Worm (Caenorhabditis elegans) whole organism, L4 larva: Measurements from ENCODE around the gene srt-45.

Experiments used
- D1046.2 ChIP-seq: fragments of 200-800 bp; sonication (Bioruptor generic); IDR thresholded peaks from 2 replicates; pipeline ENCODE4 v1.3.6; 2022; ENCODE audit warnings: missing genetic modification characterization, missing compliant biosample characterization
- aha-1 ChIP-seq: fragments of 150-350 bp; peaks from one replicate; lab custom pipeline; 2014; ENCODE audit warnings: missing biosample characterization, missing genetic modification characterization
- ceh-44 ChIP-seq: fragments of 200-800 bp; sonication (Bioruptor generic); IDR thresholded peaks from 2 replicates; pipeline ENCODE4 v1.3.6; 2022; ENCODE audit warnings: missing genetic modification reagents, missing genetic modification characterization, missing compliant biosample characterization
- daf-16 ChIP-seq, 3 experiments: sonication (generic microtip); optimal IDR thresholded peaks; 2 replicates each; lab custom pipeline; 2016 to 2017; ENCODE audit warnings: missing genetic modification characterization in 3 of 3, missing genetic modification reagents in 3 of 3, mild to moderate bottlenecking in 2 of 3, missing compliant biosample characterization in 2 of 3, missing biosample characterization in 1 of 3, moderate library complexity in 1 of 3
- dmd-6 ChIP-seq: fragments of 200-800 bp; sonication (Bioruptor generic); IDR thresholded peaks from 2 replicates; pipeline ENCODE4 v1.3.6; 2022; ENCODE audit warnings: missing genetic modification reagents, missing genetic modification characterization, missing compliant biosample characterization
- hif-1 ChIP-seq, 2 experiments: sonication (generic microtip); optimal IDR thresholded peaks; 2 replicates each; lab custom pipeline; 2016 to 2017; ENCODE audit warnings: missing compliant biosample characterization in 2 of 2, missing genetic modification characterization in 2 of 2, missing genetic modification reagents in 2 of 2, missing genotype in 2 of 2, mild to moderate bottlenecking in 1 of 2
- lin-29 ChIP-seq: fragments of 200-800 bp; sonication (Bioruptor generic); IDR thresholded peaks from 2 replicates; pipeline ENCODE4 v1.3.6; 2022; ENCODE audit warnings: missing genetic modification reagents, missing genetic modification characterization, missing compliant biosample characterization
- madf-5 ChIP-seq, 2 experiments: fragments of 200-800 bp; sonication (Bioruptor generic); IDR thresholded peaks; 2 replicates each; pipeline ENCODE4 v1.3.6; 2022; ENCODE audit warnings: missing compliant biosample characterization in 2 of 2, missing genetic modification characterization in 2 of 2
- nhr-102 ChIP-seq: sonication (generic microtip); optimal IDR thresholded peaks from 2 replicates; lab custom pipeline; 2016; ENCODE audit warnings: mild to moderate bottlenecking, missing genetic modification characterization, moderate library complexity, missing compliant biosample characterization
- nhr-41 ChIP-seq: fragments of 200-800 bp; sonication (Bioruptor generic); IDR thresholded peaks from 2 replicates; pipeline ENCODE4 v1.3.6; 2022; ENCODE audit warnings: missing genetic modification reagents, missing genetic modification characterization, missing compliant biosample characterization
- pha-4 ChIP-seq, 2 experiments: fragments of 150-350 bp in 1 of 2; fragments of 200-800 bp in 1 of 2; sonication (Bioruptor generic) in 1 of 2; IDR thresholded peaks in 1 of 2; optimal IDR thresholded peaks in 1 of 2; 2 replicates each; pipeline versions ENCODE4 v1.3.6 to Lab custom; 2014 to 2022; ENCODE audit warnings: missing genetic modification characterization in 2 of 2, missing genetic modification reagents in 2 of 2, missing biosample characterization in 1 of 2, missing compliant biosample characterization in 1 of 2
- php-3 ChIP-seq: fragments of 200-800 bp; sonication (Bioruptor generic); IDR thresholded peaks from 2 replicates; pipeline ENCODE4 v1.3.6; 2022; ENCODE audit warnings: missing genetic modification reagents, missing genetic modification characterization, missing compliant biosample characterization
- pqm-1 ChIP-seq: sonication (generic microtip); optimal IDR thresholded peaks from 2 replicates; lab custom pipeline; 2017; ENCODE audit warnings: missing biosample characterization, missing genetic modification characterization
- set-16 ChIP-seq: fragments of 200-800 bp; sonication (Bioruptor generic); IDR thresholded peaks from 2 replicates; pipeline ENCODE4 v1.3.6; 2022; ENCODE audit warnings: missing genetic modification reagents, missing genetic modification characterization, missing compliant biosample characterization
- unc-130 ChIP-seq: sonication (generic microtip); optimal IDR thresholded peaks from 2 replicates; lab custom pipeline; 2016; ENCODE audit warnings: missing genetic modification reagents, missing genetic modification characterization, missing compliant biosample characterization
- unc-62 ChIP-seq, 3 experiments: fragments of 150-350 bp in 1 of 3; sonication (generic microtip); optimal IDR thresholded peaks in 2 of 3; peaks in 1 of 3; 1 replicate in 1 of 3; 2 replicates in 2 of 3; lab custom pipeline; 2014 to 2017; ENCODE audit warnings: missing biosample characterization in 3 of 3, missing genetic modification characterization in 3 of 3, missing genetic modification reagents in 3 of 3, missing genotype in 1 of 3

Gene srt-45

DNA sequence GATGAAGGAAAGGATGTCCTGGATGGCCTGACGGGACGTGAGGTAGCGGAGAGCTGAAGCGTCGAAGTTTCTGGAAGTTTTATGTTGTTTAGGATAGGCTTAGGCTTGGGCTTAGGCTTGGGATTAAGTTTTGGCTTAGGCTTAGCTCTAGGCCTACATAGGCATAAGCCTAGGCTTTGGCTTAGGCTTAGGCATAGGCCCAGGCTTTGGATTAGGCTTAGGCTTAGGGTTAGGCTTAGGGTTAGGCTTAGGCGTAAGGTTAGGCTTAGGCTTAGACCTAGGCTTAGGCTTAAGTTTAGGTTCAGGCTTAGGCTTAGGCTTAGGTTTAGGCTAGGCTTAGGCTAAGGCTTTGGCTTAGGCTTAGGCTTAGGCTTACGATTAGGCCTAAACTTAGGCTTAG is 45.3 kb downstream of the srt-45 start:
- no peak for TF ChIP-seq madf-5 (GFP tag; IDR thresholded peaks at IDR 0.05; lab: Robert Waterston, UW)
- TF ChIP-seq aha-1 (tag; lab: Kevin White, UChicago), result peak; percentile 66

DNA sequence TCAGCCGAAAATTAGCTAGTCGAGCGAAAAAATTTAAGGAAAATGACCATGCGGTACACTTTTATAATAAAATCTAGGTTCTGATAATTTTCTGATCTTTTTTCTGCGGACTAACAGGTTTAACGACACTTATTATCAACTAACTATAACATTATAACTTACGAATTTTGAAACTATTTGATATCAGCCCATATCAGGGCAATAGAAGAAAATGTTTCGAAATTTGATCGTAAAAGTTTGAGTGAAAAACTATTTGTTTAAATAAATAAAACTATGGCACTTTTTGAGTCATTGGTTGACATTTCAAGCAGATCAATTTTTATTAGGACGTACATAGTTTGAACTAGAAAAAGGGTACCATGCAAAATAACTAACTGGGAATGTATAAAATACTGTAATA is 46.9 kb downstream of the srt-45 start, which contains the start of gene pcp-4:
TSS of gene pcp-4 (minus strand) at position 197 of the 400 bp plus-strand sequence.
- no peak for TF ChIP-seq lin-29
- peak; percentile 57 for TF ChIP-seq pqm-1 (tag; lab: Kevin White, UChicago)
- TF ChIP-seq nhr-102 (tag; lab: Kevin White, UChicago), result no peak
- TF ChIP-seq php-3 (GFP tag; lab: Robert Waterston, UW), result peak; percentile 83; the same call in 1 of the 2 replicates
- no peak for TF ChIP-seq daf-16 (GFP tag; optimal IDR thresholded peaks at IDR 0.05; lab: Kevin White, UChicago)
- no peak for TF ChIP-seq daf-16 (tag; optimal IDR thresholded peaks at IDR 0.05; lab: Kevin White, UChicago)
- TF ChIP-seq nhr-41 (GFP tag; lab: Robert Waterston, UW), result no peak
- TF ChIP-seq dmd-6 (GFP tag; lab: Robert Waterston, UW), result peak; percentile 12; the same call in 1 of the 2 replicates
- no peak for TF ChIP-seq set-16 (GFP tag; lab: Robert Waterston, UW)
- no peak for TF ChIP-seq pha-4 (GFP tag; IDR thresholded peaks at IDR 0.05; lab: Robert Waterston, UW)
- TF ChIP-seq pha-4 (tag; optimal IDR thresholded peaks at IDR 0.05; lab: Kevin White, UChicago), result no peak
- TF ChIP-seq ceh-44, result no peak
- no peak for TF ChIP-seq hif-1 (tag; optimal IDR thresholded peaks at IDR 0.05; lab: Kevin White, UChicago)

DNA sequence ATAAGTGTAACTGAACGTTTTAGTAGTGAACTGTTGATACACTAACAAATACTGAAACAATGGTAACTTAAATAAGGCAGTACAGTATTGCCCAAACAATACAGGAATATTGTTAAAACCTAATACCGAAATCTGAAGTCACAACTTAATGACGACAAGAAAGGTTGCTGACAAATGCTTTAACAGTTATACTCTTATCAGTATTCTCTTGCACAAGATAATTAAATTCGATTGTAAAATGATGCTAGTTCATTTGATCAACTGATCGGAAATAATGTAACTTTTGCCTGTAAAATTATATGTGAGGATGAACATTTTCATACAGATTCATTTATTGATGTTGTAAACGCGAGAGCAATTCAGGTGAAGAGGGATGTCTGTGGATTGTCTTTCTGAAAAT is 47.7 kb downstream of the srt-45 start:
- TF ChIP-seq D1046.2, result no peak
- TF ChIP-seq pqm-1 (tag; lab: Kevin White, UChicago), result peak; percentile 58
- no peak for TF ChIP-seq unc-130 (GFP tag; lab: Kevin White, UChicago)
- TF ChIP-seq unc-62 (GFP tag; optimal IDR thresholded peaks at IDR 0.05 in 1 of 2; lab: Kevin White, UChicago), result peak in 1 of 2 experiments; percentile 71
- no peak for TF ChIP-seq unc-62 (tag; optimal IDR thresholded peaks at IDR 0.05; lab: Kevin White, UChicago)
